Worm (Caenorhabditis elegans) whole organism, L4 larva: ENCODE results near the gene T23B12.5.

ENCODE experiments used
- Y105C5A.15 ChIP-seq: fragments of 200-800 bp; sonication (Bioruptor generic); IDR thresholded peaks from 2 replicates; pipeline ENCODE4 v1.3.6; 2022; ENCODE audit warnings: missing genetic modification characterization, missing compliant biosample characterization
- dve-1 ChIP-seq: sonication (generic microtip); optimal IDR thresholded peaks from 2 replicates; lab custom pipeline; 2017; ENCODE audit warnings: antibody characterized with exemption, mild to moderate bottlenecking, missing genetic modification characterization, missing compliant biosample characterization; ENCODE audit not compliant: insufficient read depth
- mdl-1 ChIP-seq, 2 experiments: fragments of 150-350 bp in 1 of 2; sonication (generic microtip) in 1 of 2; optimal IDR thresholded peaks; 2 replicates each; lab custom pipeline; 2014 to 2017; ENCODE audit warnings: missing biosample characterization in 2 of 2, missing genetic modification characterization in 2 of 2
- nhr-10 ChIP-seq: fragments of 150-350 bp; optimal IDR thresholded peaks from 2 replicates; lab custom pipeline; 2014; ENCODE audit warnings: missing biosample characterization, missing genetic modification characterization
- nhr-25 ChIP-seq: sonication (generic microtip); optimal IDR thresholded peaks from 2 replicates; lab custom pipeline; 2017; ENCODE audit warnings: missing genetic modification characterization, mild to moderate bottlenecking, missing compliant biosample characterization, antibody characterized with exemption, moderate library complexity, borderline replicate concordance; ENCODE audit not compliant: insufficient read depth
- saeg-2 ChIP-seq: fragments of 200-800 bp; sonication (Bioruptor generic); IDR thresholded peaks from 2 replicates; pipeline ENCODE4 v1.3.6; 2022; ENCODE audit warnings: missing genetic modification reagents, missing genetic modification characterization, missing compliant biosample characterization
- snpc-4 ChIP-seq: fragments of 150-350 bp; optimal IDR thresholded peaks from 2 replicates; lab custom pipeline; 2014; ENCODE audit warnings: missing biosample characterization, missing genetic modification characterization
- unc-39 ChIP-seq: sonication (generic microtip); optimal IDR thresholded peaks from 2 replicates; lab custom pipeline; 2017; ENCODE audit warnings: missing biosample characterization, missing genetic modification characterization

ce11 chrV:8494260-8494939, 46.6 kb upstream of the T23B12.5 start, which contains the start of gene pxn-1:
- TF ChIP-seq mdl-1 (tag; optimal IDR thresholded peaks at IDR 0.05; lab: Kevin White, UChicago), result no peak
- TF ChIP-seq dve-1 (tag; lab: Kevin White, UChicago), result no peak
- no peak for TF ChIP-seq nhr-25 (tag; lab: Kevin White, UChicago)
- TF ChIP-seq snpc-4 (tag; lab: Kevin White, UChicago), result no peak
- TF ChIP-seq nhr-10, result no peak
- TF ChIP-seq Y105C5A.15 (GFP tag; lab: Robert Waterston, UW), result no peak
- no peak for TF ChIP-seq saeg-2 (GFP tag; lab: Robert Waterston, UW)
- TF ChIP-seq unc-39 (tag; lab: Kevin White, UChicago), result no peak
